Fruit fly (Drosophila melanogaster) whole organism, adult: ENCODE data around the gene sinah.

Experiments
- CG11617 ChIP-seq: fragments of 200-800 bp; sonication (Bioruptor generic); optimal IDR thresholded peaks from 2 replicates; lab custom pipeline; 2017; ENCODE audit warnings: mild to moderate bottlenecking, missing biosample characterization, missing genetic modification reagents, missing genetic modification characterization
- CG14711 ChIP-seq: fragments of 200-800 bp; sonication (Bioruptor generic); optimal IDR thresholded peaks from 2 replicates; lab custom pipeline; 2018; ENCODE audit warnings: missing biosample characterization, mild to moderate bottlenecking, missing genetic modification characterization, moderate library complexity
- CG1620 ChIP-seq: fragments of 200-800 bp; sonication (Bioruptor generic); optimal IDR thresholded peaks from 2 replicates; lab custom pipeline; 2016; ENCODE audit warnings: missing biosample characterization, missing genetic modification characterization
- CG7101 ChIP-seq: fragments of 200-800 bp; sonication (Bioruptor generic); optimal IDR thresholded peaks from 2 replicates; lab custom pipeline; 2018; ENCODE audit warnings: missing biosample characterization, mild to moderate bottlenecking, missing genetic modification characterization, moderate library complexity
- Clk ChIP-seq: fragments of 200-800 bp; sonication (Bioruptor generic); optimal IDR thresholded peaks from 2 replicates; lab custom pipeline; 2017; ENCODE audit warnings: missing biosample characterization, missing genetic modification characterization
- Crg-1 ChIP-seq: fragments of 200-800 bp; sonication (Bioruptor generic); optimal IDR thresholded peaks from 2 replicates; lab custom pipeline; 2016; ENCODE audit warnings: missing biosample characterization, missing genetic modification characterization
- Hr96 ChIP-seq: fragments of 200-800 bp; sonication (Bioruptor generic); optimal IDR thresholded peaks from 2 replicates; lab custom pipeline; 2016; ENCODE audit warnings: missing biosample characterization, missing genetic modification characterization
- bab1 ChIP-seq: fragments of 200-800 bp; sonication (Bioruptor generic); optimal IDR thresholded peaks from 3 replicates; lab custom pipeline; 2019; ENCODE audit warnings: missing biosample characterization, mild to moderate bottlenecking, missing genetic modification characterization, moderate library complexity
- cic ChIP-seq: fragments of 200-800 bp; sonication (Bioruptor generic); optimal IDR thresholded peaks from 2 replicates; lab custom pipeline; 2017; ENCODE audit warnings: missing biosample characterization, mild to moderate bottlenecking, missing genetic modification characterization, moderate library complexity
- kay ChIP-seq: fragments of 200-800 bp; sonication (Bioruptor generic); peaks from one replicate; lab custom pipeline; 2016; ENCODE audit warnings: missing biosample characterization, missing genetic modification characterization, borderline replicate concordance
- ovo ChIP-seq: fragments of 200-800 bp; sonication (Bioruptor generic); optimal IDR thresholded peaks from 2 replicates; lab custom pipeline; 2016; ENCODE audit warnings: missing biosample characterization, missing genetic modification characterization
- pad ChIP-seq: fragments of 200-800 bp; sonication (Bioruptor generic); optimal IDR thresholded peaks from 3 replicates; lab custom pipeline; 2017; ENCODE audit warnings: missing biosample characterization, missing genetic modification characterization, mild to moderate bottlenecking, moderate library complexity, missing genetic modification reagents
- tj ChIP-seq: fragments of 200-800 bp; sonication (Bioruptor generic); optimal IDR thresholded peaks from 3 replicates; lab custom pipeline; 2017; ENCODE audit warnings: missing biosample characterization, mild to moderate bottlenecking, missing genetic modification characterization, moderate library complexity

- no peak for TF ChIP-seq tj (GFP tag; lab: Kevin White, UChicago)
- TF ChIP-seq ovo (GFP tag; lab: Kevin White, UChicago): no peak
- TF ChIP-seq Hr96: no peak
- TF ChIP-seq CG1620: no peak
- TF ChIP-seq pad (GFP tag; lab: Kevin White, UChicago): no peak
- no peak for TF ChIP-seq bab1
- no peak for TF ChIP-seq CG14711 (tag; lab: Kevin White, UChicago)
- no peak for TF ChIP-seq cic (GFP tag; lab: Kevin White, UChicago)
- no peak for TF ChIP-seq CG7101
- no peak for TF ChIP-seq Crg-1
- no peak for TF ChIP-seq kay (GFP tag; lab: Kevin White, UChicago)
- no peak for TF ChIP-seq Clk
- TF ChIP-seq CG11617: no peak
Measured at dm6 chr3L:16828967-16829366, 29.9 kb upstream of the sinah start, which contains the start of gene CG13024.
